Worm (Caenorhabditis elegans) whole organism, L4/young adult: ENCODE measurements around the gene lpr-4.

ENCODE experiments used
- W03F9.2 ChIP-seq: fragments of 150-350 bp; optimal IDR thresholded peaks from 2 replicates; lab custom pipeline; 2014; ENCODE audit warnings: missing biosample characterization, missing genetic modification characterization
- dao-5 ChIP-seq: sonication (generic microtip); optimal IDR thresholded peaks from 2 replicates; lab custom pipeline; 2016; ENCODE audit warnings: missing genotype, missing genetic modification characterization, moderate library complexity, missing compliant biosample characterization
- him-1 ChIP-seq: sonication (generic microtip); optimal IDR thresholded peaks from 2 replicates; lab custom pipeline; 2016; ENCODE audit warnings: missing genotype, missing genetic modification reagents, missing genetic modification characterization, missing compliant biosample characterization

DNA sequence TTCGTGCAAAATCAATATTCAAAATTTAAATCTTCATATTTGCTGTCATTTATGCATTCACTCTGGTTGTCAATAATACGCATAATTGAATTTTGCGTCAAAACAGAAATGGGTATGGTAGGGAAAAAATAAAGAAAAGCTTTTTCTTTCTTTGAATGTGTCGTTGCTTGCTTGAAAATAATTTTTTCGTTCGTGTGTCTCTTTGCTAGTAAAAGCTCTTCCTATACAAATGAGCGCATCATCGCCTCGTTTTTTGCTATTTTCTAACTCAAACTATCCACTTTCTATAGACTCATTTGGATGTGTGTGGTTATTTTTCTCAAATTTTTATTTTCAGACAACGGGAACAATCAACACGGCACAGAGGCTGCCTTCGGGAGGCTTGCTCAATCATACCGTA, 36.3 kb upstream of the lpr-4 start, which contains the start of gene ldb-1:
- TF ChIP-seq him-1 (tag; lab: Kevin White, UChicago) (no peak), dao-5 (tag; lab: Kevin White, UChicago) (no peak), W03F9.2 (tag; lab: Kevin White, UChicago) (no peak)
